Worm (Caenorhabditis elegans) whole organism, L1 larva: ENCODE measurements around the gene snf-6.

Experiments
- F16B12.6 ChIP-seq: fragments of 150-350 bp; optimal IDR thresholded peaks from 2 replicates; lab custom pipeline; 2014; ENCODE audit warnings: missing biosample characterization, missing genetic modification characterization
- ama-1 ChIP-seq: fragments of 150-350 bp; optimal IDR thresholded peaks from 2 replicates; lab custom pipeline; 2014
- blmp-1 ChIP-seq: fragments of 150-350 bp; optimal IDR thresholded peaks from 2 replicates; lab custom pipeline; 2014; ENCODE audit warnings: missing biosample characterization, missing genetic modification characterization
- ceh-63 ChIP-seq: fragments of 200-800 bp; sonication (Bioruptor generic); optimal IDR thresholded peaks from 2 replicates; lab custom pipeline; 2018; ENCODE audit warnings: mild to moderate bottlenecking, missing genetic modification characterization, missing compliant biosample characterization
- ceh-82 ChIP-seq, 3 experiments: fragments of 150-350 bp in 1 of 3; sonication (generic microtip) in 2 of 3; optimal IDR thresholded peaks; 2 replicates each; lab custom pipeline; 2014 to 2017; ENCODE audit warnings: missing biosample characterization in 3 of 3, missing genetic modification characterization in 3 of 3
- dpl-1 ChIP-seq, 3 experiments: fragments of 150-350 bp in 2 of 3; sonication (generic microtip) in 1 of 3; optimal IDR thresholded peaks; 2 replicates each; lab custom pipeline; 2014 to 2017; ENCODE audit warnings: missing biosample characterization in 3 of 3, missing genetic modification characterization in 3 of 3, missing genetic modification reagents in 3 of 3
- dsc-1 ChIP-seq: sonication (generic microtip); optimal IDR thresholded peaks from 2 replicates; lab custom pipeline; 2016; ENCODE audit warnings: mild to moderate bottlenecking, missing genetic modification characterization, missing compliant biosample characterization
- efl-1 ChIP-seq, 4 experiments: fragments of 150-350 bp; optimal IDR thresholded peaks in 3 of 4; peaks in 1 of 4; 1 replicate in 1 of 4; 2 replicates in 3 of 4; lab custom pipeline; 2014; ENCODE audit warnings: missing biosample characterization in 2 of 4, missing genetic modification characterization in 2 of 4, missing genetic modification reagents in 2 of 4
- efl-3 ChIP-seq: fragments of 200-800 bp; sonication (Bioruptor generic); optimal IDR thresholded peaks from 2 replicates; lab custom pipeline; 2018; ENCODE audit warnings: mild to moderate bottlenecking, missing genetic modification characterization, missing compliant biosample characterization
- hpl-2 ChIP-seq: fragments of 150-350 bp; optimal IDR thresholded peaks from 2 replicates; lab custom pipeline; 2014; ENCODE audit warnings: missing biosample characterization, missing genetic modification reagents, missing genetic modification characterization
- isw-1 ChIP-seq: fragments of 200-800 bp; sonication (Bioruptor generic); IDR thresholded peaks from 2 replicates; pipeline ENCODE4 v1.3.6; 2022; ENCODE audit warnings: missing genetic modification characterization, missing compliant biosample characterization
- jun-1 ChIP-seq: fragments of 150-350 bp; optimal IDR thresholded peaks from 2 replicates; lab custom pipeline; 2014; ENCODE audit warnings: missing biosample characterization, missing genetic modification reagents, missing genetic modification characterization
- lin-13 ChIP-seq: fragments of 150-350 bp; optimal IDR thresholded peaks from 2 replicates; lab custom pipeline; 2014; ENCODE audit warnings: missing biosample characterization, missing genetic modification reagents, missing genetic modification characterization
- lin-14 ChIP-seq: fragments of 200-800 bp; sonication (Bioruptor generic); optimal IDR thresholded peaks from 2 replicates; lab custom pipeline; 2018; ENCODE audit warnings: mild to moderate bottlenecking, missing genetic modification characterization, moderate library complexity, missing compliant biosample characterization
- lin-15B ChIP-seq: fragments of 150-350 bp; sonication (generic microtip); optimal IDR thresholded peaks from 3 replicates; lab custom pipeline; 2014; ENCODE audit warnings: missing biosample characterization, missing genetic modification characterization
- lin-35 ChIP-seq, 2 experiments: fragments of 150-350 bp; optimal IDR thresholded peaks; 2 replicates each; lab custom pipeline; 2014; ENCODE audit warnings: missing biosample characterization in 2 of 2, missing genetic modification characterization in 2 of 2, missing genetic modification reagents in 2 of 2
- lsy-2 ChIP-seq, 2 experiments: fragments of 150-350 bp; optimal IDR thresholded peaks; 2 replicates each; lab custom pipeline; 2014; ENCODE audit warnings: missing biosample characterization in 2 of 2, missing genetic modification characterization in 2 of 2
- mab-9 ChIP-seq: fragments of 200-800 bp; sonication (Bioruptor generic); IDR thresholded peaks from 2 replicates; pipeline ENCODE4 v1.3.6; 2022; ENCODE audit warnings: missing genetic modification reagents, missing genetic modification characterization, missing compliant biosample characterization
- mep-1 ChIP-seq: fragments of 150-350 bp; optimal IDR thresholded peaks from 2 replicates; lab custom pipeline; 2014; ENCODE audit warnings: missing biosample characterization, missing genetic modification characterization
- nhr-11 ChIP-seq: fragments of 150-350 bp; optimal IDR thresholded peaks from 2 replicates; lab custom pipeline; 2014; ENCODE audit warnings: missing biosample characterization, missing genetic modification characterization
- nhr-28 ChIP-seq: fragments of 150-350 bp; optimal IDR thresholded peaks from 2 replicates; lab custom pipeline; 2014; ENCODE audit warnings: missing biosample characterization, missing genetic modification characterization
- nhr-77 ChIP-seq: fragments of 150-350 bp; optimal IDR thresholded peaks from 2 replicates; lab custom pipeline; 2014; ENCODE audit warnings: missing biosample characterization, missing genetic modification characterization
- nhr-85 ChIP-seq: sonication (generic microtip); peaks from one replicate; lab custom pipeline; 2016; ENCODE audit warnings: missing genetic modification characterization, inconsistent platforms, missing compliant biosample characterization
- nhr-90 ChIP-seq: sonication (generic microtip); optimal IDR thresholded peaks from 2 replicates; lab custom pipeline; 2016; ENCODE audit warnings: mild to moderate bottlenecking, missing genetic modification characterization, missing compliant biosample characterization; ENCODE audit not compliant: poor library complexity
- pag-3 ChIP-seq: sonication (generic microtip); optimal IDR thresholded peaks from 2 replicates; lab custom pipeline; 2017; ENCODE audit warnings: missing genetic modification characterization, mild to moderate bottlenecking, missing compliant biosample characterization, antibody characterized with exemption, borderline replicate concordance; ENCODE audit not compliant: insufficient read depth
- pax-3 ChIP-seq: fragments of 200-800 bp; sonication (Bioruptor generic); optimal IDR thresholded peaks from 2 replicates; lab custom pipeline; 2018; ENCODE audit warnings: mild to moderate bottlenecking, missing genetic modification characterization, moderate library complexity, missing compliant biosample characterization
- pqm-1 ChIP-seq: sonication (generic microtip); optimal IDR thresholded peaks from 3 replicates; lab custom pipeline; 2017; ENCODE audit warnings: missing biosample characterization, missing genetic modification characterization
- skn-1 ChIP-seq: fragments of 150-350 bp; optimal IDR thresholded peaks from 2 replicates; lab custom pipeline; 2014; ENCODE audit warnings: missing biosample characterization, missing genetic modification characterization
- snu-23 ChIP-seq: sonication (generic microtip); optimal IDR thresholded peaks from 2 replicates; lab custom pipeline; 2016; ENCODE audit warnings: missing genetic modification characterization, missing compliant biosample characterization
- sptf-1 ChIP-seq: fragments of 150-350 bp; optimal IDR thresholded peaks from 2 replicates; lab custom pipeline; 2014; ENCODE audit warnings: missing biosample characterization, missing genetic modification characterization
- sup-37 ChIP-seq: fragments of 200-800 bp; sonication (Bioruptor generic); optimal IDR thresholded peaks from 2 replicates; lab custom pipeline; 2018; ENCODE audit warnings: mild to moderate bottlenecking, missing genetic modification characterization, missing compliant biosample characterization
- swsn-7 ChIP-seq: sonication (generic microtip); optimal IDR thresholded peaks from 2 replicates; lab custom pipeline; 2016; ENCODE audit warnings: missing genetic modification characterization, missing compliant biosample characterization
- tbx-2 ChIP-seq: sonication (generic microtip); optimal IDR thresholded peaks from 2 replicates; lab custom pipeline; 2016; ENCODE audit warnings: missing genetic modification characterization, missing compliant biosample characterization
- unc-62 ChIP-seq: fragments of 150-350 bp; optimal IDR thresholded peaks from 2 replicates; lab custom pipeline; 2014; ENCODE audit warnings: missing biosample characterization, missing genetic modification reagents, missing genetic modification characterization
- unc-98 ChIP-seq: fragments of 200-800 bp; sonication (Bioruptor generic); IDR thresholded peaks from 2 replicates; pipeline ENCODE4 v1.3.6; 2022; ENCODE audit warnings: missing genetic modification characterization, missing compliant biosample characterization
- xbp-1 ChIP-seq: sonication (generic microtip); optimal IDR thresholded peaks from 2 replicates; lab custom pipeline; 2016; ENCODE audit warnings: missing genetic modification characterization, missing compliant biosample characterization
- zip-4 ChIP-seq: fragments of 200-800 bp; sonication (Bioruptor generic); optimal IDR thresholded peaks from 2 replicates; lab custom pipeline; 2018; ENCODE audit warnings: mild to moderate bottlenecking, missing genetic modification characterization, moderate library complexity, missing compliant biosample characterization
- ztf-11 ChIP-seq, 2 experiments: sonication (generic microtip); optimal IDR thresholded peaks; 2 replicates each; lab custom pipeline; 2016 to 2017; ENCODE audit warnings: missing genetic modification characterization in 2 of 2, missing biosample characterization in 1 of 2, missing compliant biosample characterization in 1 of 2

Gene snf-6

ce11 chrIII:1508244-1508643 is 24.4 kb downstream of the snf-6 start:
- TF ChIP-seq unc-98 (GFP tag; lab: Robert Waterston, UW) = no peak
- TF ChIP-seq nhr-77 (tag; lab: Kevin White, UChicago) = no peak
- TF ChIP-seq sup-37 (GFP tag; lab: Kevin White, UChicago) = no peak
- TF ChIP-seq isw-1 = no peak
- TF ChIP-seq pqm-1 (tag; lab: Kevin White, UChicago) = no peak
- TF ChIP-seq nhr-11 (tag; lab: Kevin White, UChicago) = no peak
- no peak for TF ChIP-seq unc-62 (GFP tag; lab: Kevin White, UChicago)
- no peak for TF ChIP-seq pax-3
- no peak for TF ChIP-seq F16B12.6 (tag; lab: Kevin White, UChicago)
- TF ChIP-seq, all 84 proteins: peak for 0

- TF ChIP-seq nhr-85 (tag; lab: Kevin White, UChicago) (peak; percentile 50), efl-3 (GFP tag; lab: Kevin White, UChicago) (no peak), nhr-28 (tag; lab: Kevin White, UChicago) (no peak), ama-1 (lab: Kevin White, UChicago) (no peak), hpl-2 (GFP tag; lab: Kevin White, UChicago) (no peak), efl-1 (optimal IDR thresholded peaks at IDR 0.05; lab: Kevin White, UChicago) (peak; percentile 46 to 49), efl-1 (GFP tag; optimal IDR thresholded peaks at IDR 0.05 in 1 of 2; lab: Kevin White, UChicago) (peak; percentile 63 to 93), snu-23 (GFP tag; lab: Kevin White, UChicago) (peak; percentile 48), lin-15B (tag; lab: Kevin White, UChicago) (peak; percentile 22), mep-1 (tag; lab: Kevin White, UChicago) (peak; percentile 71), lin-14 (no peak), skn-1 (peak; percentile 29), ceh-82 (tag; optimal IDR thresholded peaks at IDR 0.05; lab: Kevin White, UChicago) (peak in 1 of 3 experiments; percentile 66), tbx-2 (tag; lab: Kevin White, UChicago) (peak; percentile 36), mab-9 (no peak), lsy-2 (tag; optimal IDR thresholded peaks at IDR 0.05; lab: Kevin White, UChicago) (peak; percentile 65 to 75), ceh-63 (GFP tag; lab: Kevin White, UChicago) (no peak), jun-1 (no peak), dsc-1 (no peak), blmp-1 (tag; lab: Kevin White, UChicago) (peak; percentile 24), zip-4 (GFP tag; lab: Kevin White, UChicago) (no peak), lin-13 (peak; percentile 25), sptf-1 (no peak), nhr-90 (peak; percentile 9), dpl-1 (GFP tag; optimal IDR thresholded peaks at IDR 0.05; lab: Kevin White, UChicago) (peak; percentile 41 to 68 (median 50)), xbp-1 (tag; lab: Kevin White, UChicago) (peak; percentile 35), unc-98 (GFP tag; lab: Robert Waterston, UW) (no peak), F16B12.6 (tag; lab: Kevin White, UChicago) (peak; percentile 41), lin-35 (GFP tag; optimal IDR thresholded peaks at IDR 0.05; lab: Kevin White, UChicago) (peak; percentile 39 to 49)
Measured at ce11 chrIII:1495863-1496445, 36.7 kb downstream of the snf-6 start, which contains the start of the genes ave-1 and M01G5.1. ave-1 (minus strand) TSS chrIII:1495975. M01G5.1 (plus strand) TSS chrIII:1496401.

ce11 chrIII:1495230-1495629 is 37.4 kb downstream of the snf-6 start, which contains the start of gene Y82E9BR.19:
Y82E9BR.19 (minus strand) TSS chrIII:1495330.
- TF ChIP-seq swsn-7 (tag; lab: Kevin White, UChicago) (no peak), ztf-11 (tag; optimal IDR thresholded peaks at IDR 0.05; lab: Kevin White, UChicago) (no peak), pag-3 (tag; lab: Kevin White, UChicago) (no peak), zip-4 (GFP tag; lab: Kevin White, UChicago) (no peak), jun-1 (no peak)
